Fruit fly (Drosophila melanogaster) Kc167 (cell line): ENCODE data around the gene CG5122.

Source experiments
- Myc ChIP-seq: fragments of >200 bp; optimal IDR thresholded peaks from 2 replicates; lab custom pipeline; 2017; ENCODE audit warnings: missing external identifiers
- h ChIP-seq: fragments of >200 bp; optimal IDR thresholded peaks from 3 replicates; lab custom pipeline; 2018; ENCODE audit warnings: missing external identifiers
- insv ChIP-seq: fragments of >200 bp; optimal IDR thresholded peaks from 3 replicates; lab custom pipeline; 2018; ENCODE audit warnings: missing external identifiers
- psq ChIP-seq: fragments of >200 bp; optimal IDR thresholded peaks from 2 replicates; lab custom pipeline; 2017; ENCODE audit warnings: missing external identifiers

DNA sequence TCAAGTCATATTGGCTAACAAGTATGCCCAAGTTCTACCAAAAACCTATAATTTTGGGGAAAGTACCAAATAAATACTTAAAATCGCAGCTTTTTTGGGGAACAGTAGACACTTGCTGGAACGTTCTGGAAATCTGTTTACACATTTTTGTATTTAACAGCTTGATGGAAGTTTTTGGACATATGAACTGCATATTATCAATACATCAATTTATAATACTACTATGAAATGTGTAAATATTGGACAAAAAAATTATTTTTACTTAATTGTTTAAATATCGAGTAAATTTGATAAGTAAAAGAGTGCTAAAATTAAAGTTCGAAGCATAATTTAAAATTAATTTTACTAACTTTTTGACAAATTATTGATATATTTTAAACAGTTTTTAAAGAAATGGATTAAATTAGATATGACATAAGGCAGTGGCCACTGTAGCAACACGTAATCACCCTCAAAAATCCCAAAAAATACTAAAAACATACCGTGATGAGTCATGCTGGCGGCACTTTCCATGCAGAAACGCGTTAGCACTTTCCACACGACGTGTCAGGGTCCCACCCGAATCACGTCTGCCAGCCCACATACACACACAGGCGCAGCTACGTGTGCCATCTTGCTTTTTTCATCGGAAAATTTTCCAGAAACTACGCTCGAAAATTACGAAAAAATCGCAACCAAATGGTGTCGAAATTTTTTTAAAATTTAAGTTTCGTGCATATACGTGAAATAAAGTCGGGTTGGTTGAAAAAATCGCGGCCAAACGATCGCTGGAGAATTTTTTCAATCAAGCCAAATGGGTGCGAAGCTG is 34.8 kb downstream of the CG5122 start, which contains the start of gene Sirt1:
- no peak for TF ChIP-seq h (lab: Kevin White, UChicago)
- no peak for TF ChIP-seq psq (lab: Kevin White, UChicago)
- TF ChIP-seq Myc (lab: Kevin White, UChicago), result no peak
- TF ChIP-seq insv, result no peak
